Worm (Caenorhabditis elegans) whole organism, L1 larva: ENCODE data around the gene B0524.3.

Experiments
- C04F5.9 ChIP-seq: sonication (generic microtip); optimal IDR thresholded peaks from 2 replicates; lab custom pipeline; 2016; ENCODE audit warnings: missing genetic modification characterization, missing compliant biosample characterization
- C16A3.4 ChIP-seq: fragments of 150-350 bp; optimal IDR thresholded peaks from 2 replicates; lab custom pipeline; 2014; ENCODE audit warnings: missing biosample characterization, missing genetic modification characterization
- C34B4.2 ChIP-seq: sonication (generic microtip); optimal IDR thresholded peaks from 2 replicates; lab custom pipeline; 2017; ENCODE audit warnings: mild to moderate bottlenecking, missing genetic modification characterization, missing compliant biosample characterization
- F16B12.6 ChIP-seq: fragments of 150-350 bp; optimal IDR thresholded peaks from 2 replicates; lab custom pipeline; 2014; ENCODE audit warnings: missing biosample characterization, missing genetic modification characterization
- aha-1 ChIP-seq: fragments of 150-350 bp; optimal IDR thresholded peaks from 2 replicates; lab custom pipeline; 2014; ENCODE audit warnings: missing biosample characterization, missing genetic modification characterization
- alr-1 ChIP-seq: fragments of 200-800 bp; sonication (Bioruptor generic); optimal IDR thresholded peaks from 2 replicates; lab custom pipeline; 2018; ENCODE audit warnings: borderline replicate concordance, mild to moderate bottlenecking, missing genetic modification characterization, missing compliant biosample characterization
- aly-2 ChIP-seq: fragments of 150-350 bp; optimal IDR thresholded peaks from 2 replicates; lab custom pipeline; 2014; ENCODE audit warnings: missing biosample characterization, missing genetic modification characterization
- blmp-1 ChIP-seq: fragments of 150-350 bp; optimal IDR thresholded peaks from 2 replicates; lab custom pipeline; 2014; ENCODE audit warnings: missing biosample characterization, missing genetic modification characterization
- ceh-82 ChIP-seq, 3 experiments: fragments of 150-350 bp in 1 of 3; sonication (generic microtip) in 2 of 3; optimal IDR thresholded peaks; 2 replicates each; lab custom pipeline; 2014 to 2017; ENCODE audit warnings: missing biosample characterization in 3 of 3, missing genetic modification characterization in 3 of 3
- ceh-88 ChIP-seq: fragments of 200-800 bp; sonication (Bioruptor generic); IDR thresholded peaks from 2 replicates; pipeline ENCODE4 v1.3.6; 2022; ENCODE audit warnings: missing genetic modification characterization, missing compliant biosample characterization
- ces-1 ChIP-seq: fragments of 150-350 bp; optimal IDR thresholded peaks from 2 replicates; lab custom pipeline; 2014; ENCODE audit warnings: missing biosample characterization, missing genetic modification reagents, missing genetic modification characterization
- dsc-1 ChIP-seq: sonication (generic microtip); optimal IDR thresholded peaks from 2 replicates; lab custom pipeline; 2016; ENCODE audit warnings: mild to moderate bottlenecking, missing genetic modification characterization, missing compliant biosample characterization
- egl-13 ChIP-seq: sonication (generic microtip); optimal IDR thresholded peaks from 2 replicates; lab custom pipeline; 2016; ENCODE audit warnings: missing genotype, missing genetic modification reagents, missing genetic modification characterization, missing compliant biosample characterization
- egl-27 ChIP-seq, 2 experiments: fragments of 150-350 bp in 1 of 2; sonication (generic microtip); optimal IDR thresholded peaks; 3 replicates each; lab custom pipeline; 2017 to 2018; ENCODE audit warnings: missing biosample characterization in 2 of 2, missing genetic modification characterization in 2 of 2, missing genetic modification reagents in 2 of 2
- elt-2 ChIP-seq: sonication (generic microtip); optimal IDR thresholded peaks from 2 replicates; lab custom pipeline; 2016; ENCODE audit warnings: missing genetic modification characterization, mild to moderate bottlenecking, inconsistent platforms, missing compliant biosample characterization, missing genetic modification reagents
- elt-3 ChIP-seq, 6 experiments: fragments of 150-350 bp in 1 of 6; sonication (generic microtip); optimal IDR thresholded peaks; 2 replicates each; lab custom pipeline; 2017 to 2018; ENCODE audit warnings: missing biosample characterization in 6 of 6, missing genetic modification characterization in 6 of 6, inconsistent platforms in 1 of 6
- fkh-10 ChIP-seq: sonication (generic microtip); optimal IDR thresholded peaks from 2 replicates; lab custom pipeline; 2017; ENCODE audit warnings: missing biosample characterization, missing genetic modification reagents, missing genetic modification characterization
- fkh-8 ChIP-seq: sonication (generic microtip); optimal IDR thresholded peaks from 2 replicates; lab custom pipeline; 2016; ENCODE audit warnings: mild to moderate bottlenecking, missing genetic modification characterization, missing compliant biosample characterization
- fos-1 ChIP-seq: fragments of 150-350 bp; optimal IDR thresholded peaks from 2 replicates; lab custom pipeline; 2014; ENCODE audit warnings: missing biosample characterization, missing genetic modification characterization
- hlh-4 ChIP-seq: sonication (generic microtip); optimal IDR thresholded peaks from 2 replicates; lab custom pipeline; 2016; ENCODE audit warnings: mild to moderate bottlenecking, missing genetic modification characterization, missing compliant biosample characterization
- hpl-2 ChIP-seq: fragments of 150-350 bp; optimal IDR thresholded peaks from 2 replicates; lab custom pipeline; 2014; ENCODE audit warnings: missing biosample characterization, missing genetic modification reagents, missing genetic modification characterization
- irx-1 ChIP-seq: sonication (generic microtip); optimal IDR thresholded peaks from 2 replicates; lab custom pipeline; 2016; ENCODE audit warnings: missing genetic modification characterization, missing compliant biosample characterization
- isw-1 ChIP-seq: fragments of 200-800 bp; sonication (Bioruptor generic); IDR thresholded peaks from 2 replicates; pipeline ENCODE4 v1.3.6; 2022; ENCODE audit warnings: missing genetic modification characterization, missing compliant biosample characterization
- jun-1 ChIP-seq: fragments of 150-350 bp; optimal IDR thresholded peaks from 2 replicates; lab custom pipeline; 2014; ENCODE audit warnings: missing biosample characterization, missing genetic modification reagents, missing genetic modification characterization
- lin-15B ChIP-seq: fragments of 150-350 bp; sonication (generic microtip); optimal IDR thresholded peaks from 3 replicates; lab custom pipeline; 2014; ENCODE audit warnings: missing biosample characterization, missing genetic modification characterization
- lin-35 ChIP-seq, 2 experiments: fragments of 150-350 bp; optimal IDR thresholded peaks; 2 replicates each; lab custom pipeline; 2014; ENCODE audit warnings: missing biosample characterization in 2 of 2, missing genetic modification characterization in 2 of 2, missing genetic modification reagents in 2 of 2
- lin-39 ChIP-seq: fragments of 150-350 bp; optimal IDR thresholded peaks from 2 replicates; lab custom pipeline; 2014; ENCODE audit warnings: missing biosample characterization, missing genetic modification reagents, missing genetic modification characterization
- lir-3 ChIP-seq: sonication (generic microtip); optimal IDR thresholded peaks from 2 replicates; lab custom pipeline; 2016; ENCODE audit warnings: mild to moderate bottlenecking, missing genetic modification characterization, moderate library complexity, missing compliant biosample characterization; ENCODE audit not compliant: poor library complexity
- mab-9 ChIP-seq: fragments of 200-800 bp; sonication (Bioruptor generic); IDR thresholded peaks from 2 replicates; pipeline ENCODE4 v1.3.6; 2022; ENCODE audit warnings: missing genetic modification reagents, missing genetic modification characterization, missing compliant biosample characterization
- nhr-11 ChIP-seq: fragments of 150-350 bp; optimal IDR thresholded peaks from 2 replicates; lab custom pipeline; 2014; ENCODE audit warnings: missing biosample characterization, missing genetic modification characterization
- nhr-12 ChIP-seq: sonication (generic microtip); optimal IDR thresholded peaks from 2 replicates; lab custom pipeline; 2017; ENCODE audit warnings: missing biosample characterization, missing genetic modification characterization
- nhr-19 ChIP-seq: fragments of 200-800 bp; sonication (Bioruptor generic); conservative IDR thresholded peaks from 2 replicates; pipeline ENCODE4 v1.3.6; 2022; ENCODE audit warnings: missing genetic modification characterization, missing compliant biosample characterization
- nhr-20 ChIP-seq: sonication (generic microtip); optimal IDR thresholded peaks from 2 replicates; lab custom pipeline; 2016; ENCODE audit warnings: mild to moderate bottlenecking, missing genetic modification characterization, missing compliant biosample characterization
- nhr-237 ChIP-seq: fragments of 150-350 bp; optimal IDR thresholded peaks from 2 replicates; lab custom pipeline; 2014; ENCODE audit warnings: missing biosample characterization, missing genetic modification characterization
- nhr-71 ChIP-seq: sonication (generic microtip); optimal IDR thresholded peaks from 2 replicates; lab custom pipeline; 2016; ENCODE audit warnings: mild to moderate bottlenecking, missing genetic modification characterization, moderate library complexity, missing compliant biosample characterization
- nhr-76 ChIP-seq: sonication (generic microtip); optimal IDR thresholded peaks from 2 replicates; lab custom pipeline; 2017; ENCODE audit warnings: missing biosample characterization, missing genetic modification characterization
- nhr-84 ChIP-seq: sonication (generic microtip); optimal IDR thresholded peaks from 2 replicates; lab custom pipeline; 2017; ENCODE audit warnings: missing biosample characterization, missing genetic modification characterization
- nhr-90 ChIP-seq: sonication (generic microtip); optimal IDR thresholded peaks from 2 replicates; lab custom pipeline; 2016; ENCODE audit warnings: mild to moderate bottlenecking, missing genetic modification characterization, missing compliant biosample characterization; ENCODE audit not compliant: poor library complexity
- pag-3 ChIP-seq: sonication (generic microtip); optimal IDR thresholded peaks from 2 replicates; lab custom pipeline; 2017; ENCODE audit warnings: missing genetic modification characterization, mild to moderate bottlenecking, missing compliant biosample characterization, antibody characterized with exemption, borderline replicate concordance; ENCODE audit not compliant: insufficient read depth
- pax-3 ChIP-seq: fragments of 200-800 bp; sonication (Bioruptor generic); optimal IDR thresholded peaks from 2 replicates; lab custom pipeline; 2018; ENCODE audit warnings: mild to moderate bottlenecking, missing genetic modification characterization, moderate library complexity, missing compliant biosample characterization
- pqm-1 ChIP-seq: sonication (generic microtip); optimal IDR thresholded peaks from 3 replicates; lab custom pipeline; 2017; ENCODE audit warnings: missing biosample characterization, missing genetic modification characterization
- rnt-1 ChIP-seq: sonication (generic microtip); optimal IDR thresholded peaks from 2 replicates; lab custom pipeline; 2016; ENCODE audit warnings: mild to moderate bottlenecking, missing genetic modification characterization, moderate library complexity, missing compliant biosample characterization
- skn-1 ChIP-seq: fragments of 150-350 bp; optimal IDR thresholded peaks from 2 replicates; lab custom pipeline; 2014; ENCODE audit warnings: missing biosample characterization, missing genetic modification characterization
- sptf-1 ChIP-seq: fragments of 150-350 bp; optimal IDR thresholded peaks from 2 replicates; lab custom pipeline; 2014; ENCODE audit warnings: missing biosample characterization, missing genetic modification characterization
- sup-37 ChIP-seq: fragments of 200-800 bp; sonication (Bioruptor generic); optimal IDR thresholded peaks from 2 replicates; lab custom pipeline; 2018; ENCODE audit warnings: mild to moderate bottlenecking, missing genetic modification characterization, missing compliant biosample characterization
- swsn-7 ChIP-seq: sonication (generic microtip); optimal IDR thresholded peaks from 2 replicates; lab custom pipeline; 2016; ENCODE audit warnings: missing genetic modification characterization, missing compliant biosample characterization
- tbx-2 ChIP-seq: sonication (generic microtip); optimal IDR thresholded peaks from 2 replicates; lab custom pipeline; 2016; ENCODE audit warnings: missing genetic modification characterization, missing compliant biosample characterization
- unc-130 ChIP-seq: fragments of 150-350 bp; optimal IDR thresholded peaks from 2 replicates; lab custom pipeline; 2017; ENCODE audit warnings: missing biosample characterization, missing genetic modification characterization, inconsistent platforms
- unc-98 ChIP-seq: fragments of 200-800 bp; sonication (Bioruptor generic); IDR thresholded peaks from 2 replicates; pipeline ENCODE4 v1.3.6; 2022; ENCODE audit warnings: missing genetic modification characterization, missing compliant biosample characterization
- vab-15 ChIP-seq: sonication (generic microtip); optimal IDR thresholded peaks from 2 replicates; lab custom pipeline; 2017; ENCODE audit warnings: missing genotype, mild to moderate bottlenecking, missing genetic modification characterization, missing compliant biosample characterization
- xbp-1 ChIP-seq: sonication (generic microtip); optimal IDR thresholded peaks from 2 replicates; lab custom pipeline; 2016; ENCODE audit warnings: missing genetic modification characterization, missing compliant biosample characterization
- zag-1 ChIP-seq: fragments of 150-350 bp; optimal IDR thresholded peaks from 2 replicates; lab custom pipeline; 2014; ENCODE audit warnings: missing biosample characterization, missing genetic modification characterization
- zip-4 ChIP-seq: fragments of 200-800 bp; sonication (Bioruptor generic); optimal IDR thresholded peaks from 2 replicates; lab custom pipeline; 2018; ENCODE audit warnings: mild to moderate bottlenecking, missing genetic modification characterization, moderate library complexity, missing compliant biosample characterization

B0524.3 gene

DNA sequence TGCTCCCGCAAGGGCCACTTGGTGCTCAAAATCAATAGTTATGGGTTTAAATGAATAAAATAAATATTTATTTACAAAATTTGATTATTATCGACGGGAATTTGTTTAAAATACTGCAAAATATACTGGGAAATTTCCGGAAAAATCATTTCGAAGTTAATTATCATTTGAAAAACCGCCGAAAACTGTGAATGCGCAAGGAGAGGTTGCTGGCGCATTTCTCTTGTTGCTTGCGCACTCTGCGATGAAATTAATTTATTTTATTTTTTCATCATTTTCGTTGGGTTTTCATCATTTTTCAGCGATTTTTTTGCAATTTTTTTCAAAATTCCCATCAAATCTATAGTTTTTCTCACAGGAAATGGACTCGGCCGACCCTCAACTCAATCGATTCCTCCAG lies 27.9 kb upstream of the B0524.3 start, which contains the start of gene ddp-1 (continued):
- TF ChIP-seq lin-35 (GFP tag; optimal IDR thresholded peaks at IDR 0.05; lab: Kevin White, UChicago) = peak; percentile 99 to 100
- peak; percentile 95 for TF ChIP-seq isw-1 (GFP tag; lab: Robert Waterston, UW)
- peak; percentile 93 for TF ChIP-seq unc-130
- TF ChIP-seq pag-3 = peak; percentile 70
- peak; percentile 75 for TF ChIP-seq F16B12.6 (tag; lab: Kevin White, UChicago)
- peak; percentile 98 for TF ChIP-seq nhr-90 (tag; lab: Kevin White, UChicago)
- peak; percentile 97 for TF ChIP-seq C16A3.4 (tag; lab: Kevin White, UChicago)
- TF ChIP-seq elt-3 (tag; optimal IDR thresholded peaks at IDR 0.05; lab: Kevin White, UChicago) = peak in 4 of 6 experiments; percentile 1 to 93 (median 85)
- no peak for TF ChIP-seq egl-27 (tag; optimal IDR thresholded peaks at IDR 0.05; lab: Kevin White, UChicago)
- peak; percentile 96 for TF ChIP-seq rnt-1 (tag; lab: Kevin White, UChicago)
- TF ChIP-seq vab-15 (tag; lab: Kevin White, UChicago) = no peak
- peak; percentile 97 for TF ChIP-seq nhr-71 (tag; lab: Kevin White, UChicago)
- TF ChIP-seq nhr-84 (tag; lab: Kevin White, UChicago) = no peak
- no peak for TF ChIP-seq sptf-1 (tag; lab: Kevin White, UChicago)
- peak; percentile 95 for TF ChIP-seq xbp-1 (tag; lab: Kevin White, UChicago)
- TF ChIP-seq fkh-8 (tag; lab: Kevin White, UChicago) = peak; percentile 94
- peak; percentile 91 for TF ChIP-seq sup-37
- peak; percentile 51 for TF ChIP-seq nhr-12 (tag; lab: Kevin White, UChicago)
- peak; percentile 60 for TF ChIP-seq hpl-2 (GFP tag; lab: Kevin White, UChicago)
- no peak for TF ChIP-seq hlh-4 (tag; lab: Kevin White, UChicago)
- TF ChIP-seq nhr-11 (tag; lab: Kevin White, UChicago) = peak; percentile 89
- peak; percentile 86 for TF ChIP-seq C04F5.9
- TF ChIP-seq swsn-7 (tag; lab: Kevin White, UChicago) = peak; percentile 96
- peak; percentile 29 for TF ChIP-seq pqm-1 (tag; lab: Kevin White, UChicago)
- peak; percentile 98 for TF ChIP-seq lin-39 (tag; lab: Kevin White, UChicago)
- TF ChIP-seq aha-1 = peak; percentile 65
- no peak for TF ChIP-seq alr-1 (tag; lab: Kevin White, UChicago)
- TF ChIP-seq dsc-1 (tag; lab: Kevin White, UChicago) = peak; percentile 98
- peak; percentile 90 for TF ChIP-seq lin-15B (tag; lab: Kevin White, UChicago)
- peak; percentile 91 for TF ChIP-seq fos-1 (tag; lab: Kevin White, UChicago)
- peak; percentile 93 for TF ChIP-seq jun-1 (tag; lab: Kevin White, UChicago)
- no peak for TF ChIP-seq lir-3 (tag; lab: Kevin White, UChicago)
- peak; percentile 98 for TF ChIP-seq ceh-82 (tag; optimal IDR thresholded peaks at IDR 0.05; lab: Kevin White, UChicago)
- TF ChIP-seq egl-13 = peak; percentile 93
- TF ChIP-seq mab-9 = peak; percentile 90
- TF ChIP-seq blmp-1 (tag; lab: Kevin White, UChicago) = peak; percentile 81
- TF ChIP-seq nhr-20 (tag; lab: Kevin White, UChicago) = peak; percentile 94
- TF ChIP-seq unc-98 (GFP tag; lab: Robert Waterston, UW) = 0 out of 2 replicates have a peak, but pooled peaks have one; percentile 39
- TF ChIP-seq pax-3 (tag; lab: Kevin White, UChicago) = peak; percentile 91
- peak; percentile 83 for TF ChIP-seq ceh-88 (GFP tag; lab: Robert Waterston, UW)
- peak; percentile 97 for TF ChIP-seq aly-2 (tag; lab: Kevin White, UChicago)
- peak; percentile 96 for TF ChIP-seq tbx-2
- peak; percentile 96 for TF ChIP-seq irx-1 (tag; lab: Kevin White, UChicago)
- TF ChIP-seq nhr-237 = peak; percentile 71
- peak; percentile 71 for TF ChIP-seq C34B4.2 (tag; lab: Kevin White, UChicago)
- peak; percentile 93 for TF ChIP-seq zip-4
- TF ChIP-seq fkh-10 (GFP tag; lab: Kevin White, UChicago) = peak; percentile 91
- TF ChIP-seq skn-1 = peak; percentile 92
- peak; percentile 96 for TF ChIP-seq nhr-19 (GFP tag; lab: Robert Waterston, UW)
- peak; percentile 81 for TF ChIP-seq zag-1 (tag; lab: Kevin White, UChicago)
- no peak for TF ChIP-seq ces-1 (GFP tag; lab: Kevin White, UChicago)
- peak; percentile 22 for TF ChIP-seq nhr-76 (tag; lab: Kevin White, UChicago)
- peak; percentile 90 for TF ChIP-seq elt-2 (tag; lab: Kevin White, UChicago)
